Worm (Caenorhabditis elegans) whole organism, mixed stage, embryonic: ENCODE measurements around the gene F53A9.9.

Source experiments
- ceh-83 ChIP-seq: fragments of 200-800 bp; sonication (Bioruptor generic); optimal IDR thresholded peaks from 2 replicates; lab custom pipeline; 2018; ENCODE audit warnings: mild to moderate bottlenecking, missing genetic modification characterization, missing compliant biosample characterization
- ces-1 ChIP-seq: fragments of 150-350 bp; optimal IDR thresholded peaks from 2 replicates; lab custom pipeline; 2014; ENCODE audit warnings: missing biosample characterization, missing genetic modification reagents, missing genetic modification characterization
- cnd-1 ChIP-seq: fragments of 200-800 bp; sonication (Bioruptor generic); optimal IDR thresholded peaks from 2 replicates; lab custom pipeline; 2018; ENCODE audit warnings: mild to moderate bottlenecking, missing genetic modification characterization, missing compliant biosample characterization
- elt-1 ChIP-seq: sonication (generic microtip); optimal IDR thresholded peaks from 2 replicates; lab custom pipeline; 2017; ENCODE audit warnings: missing genetic modification characterization, mild to moderate bottlenecking, missing compliant biosample characterization, antibody characterized with exemption, moderate library complexity, borderline replicate concordance; ENCODE audit not compliant: insufficient read depth
- elt-3 ChIP-seq: fragments of 150-350 bp; optimal IDR thresholded peaks from 2 replicates; lab custom pipeline; 2014; ENCODE audit warnings: missing biosample characterization, missing genetic modification characterization
- mls-2 ChIP-seq: sonication (generic microtip); optimal IDR thresholded peaks from 2 replicates; lab custom pipeline; 2016; ENCODE audit warnings: mild to moderate bottlenecking, missing genetic modification characterization, moderate library complexity, missing compliant biosample characterization
- nhr-12 ChIP-seq: fragments of 150-350 bp; optimal IDR thresholded peaks from 2 replicates; lab custom pipeline; 2014; ENCODE audit warnings: missing biosample characterization, missing genetic modification characterization
- nhr-2 ChIP-seq: fragments of 150-350 bp; optimal IDR thresholded peaks from 2 replicates; lab custom pipeline; 2014; ENCODE audit warnings: missing biosample characterization, missing genetic modification characterization
- nhr-237 ChIP-seq: fragments of 150-350 bp; optimal IDR thresholded peaks from 2 replicates; lab custom pipeline; 2014; ENCODE audit warnings: missing biosample characterization, missing genetic modification characterization
- pha-4 ChIP-seq: fragments of 150-350 bp; optimal IDR thresholded peaks from 2 replicates; lab custom pipeline; 2018; ENCODE audit warnings: missing biosample characterization, missing genetic modification reagents, missing genetic modification characterization
- unc-120 ChIP-seq: sonication (generic microtip); optimal IDR thresholded peaks from 2 replicates; lab custom pipeline; 2017; ENCODE audit warnings: missing genetic modification characterization, missing compliant biosample characterization; ENCODE audit not compliant: poor library complexity, severe bottlenecking
- unc-39 ChIP-seq: fragments of 150-350 bp; optimal IDR thresholded peaks from 2 replicates; lab custom pipeline; 2014; ENCODE audit warnings: missing biosample characterization, missing genetic modification characterization
- unc-62 ChIP-seq: fragments of 150-350 bp; optimal IDR thresholded peaks from 2 replicates; lab custom pipeline; 2014; ENCODE audit warnings: missing biosample characterization, missing genetic modification reagents, missing genetic modification characterization
- ztf-11 ChIP-seq: fragments of 150-350 bp; optimal IDR thresholded peaks from 2 replicates; lab custom pipeline; 2014; ENCODE audit warnings: missing biosample characterization, missing genetic modification characterization

DNA sequence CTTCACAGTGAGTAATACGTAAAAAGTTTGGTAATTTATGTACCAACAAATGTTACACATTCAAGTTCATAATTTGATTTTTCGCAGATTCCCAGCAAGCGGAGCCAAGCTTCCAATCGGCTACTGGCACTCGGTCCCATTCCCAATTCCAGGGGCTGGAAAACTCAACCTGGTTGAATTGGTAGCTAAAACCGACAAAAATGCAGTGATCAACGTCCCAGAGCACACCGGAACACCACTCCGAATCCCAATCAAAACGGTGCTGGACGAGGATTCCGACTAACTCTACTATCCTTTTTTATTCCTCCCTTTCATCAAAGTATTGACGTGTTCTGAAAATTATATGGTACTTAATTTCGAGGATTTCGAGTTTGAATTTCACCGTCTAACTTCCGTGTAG is 43.2 kb downstream of the F53A9.9 start:
- TF ChIP-seq nhr-237 (tag; lab: Kevin White, UChicago), result no peak
- TF ChIP-seq elt-1, result no peak
- no peak for TF ChIP-seq nhr-12
- no peak for TF ChIP-seq pha-4 (tag; lab: Kevin White, UChicago)
- TF ChIP-seq ceh-83 (GFP tag; lab: Kevin White, UChicago), result no peak
- TF ChIP-seq unc-39 (tag; lab: Kevin White, UChicago), result no peak
- TF ChIP-seq nhr-2 (tag; lab: Kevin White, UChicago), result no peak
- no peak for TF ChIP-seq ztf-11 (tag; lab: Kevin White, UChicago)
- no peak for TF ChIP-seq cnd-1 (tag; lab: Kevin White, UChicago)
- no peak for TF ChIP-seq unc-120 (tag; lab: Kevin White, UChicago)
- no peak for TF ChIP-seq mls-2 (tag; lab: Kevin White, UChicago)
- no peak for TF ChIP-seq ces-1 (GFP tag; lab: Kevin White, UChicago)
- TF ChIP-seq unc-62 (GFP tag; lab: Kevin White, UChicago), result no peak
- TF ChIP-seq elt-3, result no peak
